Worm (Caenorhabditis elegans): ENCODE data around the gene col-185.

Gene col-185

ce11 chrX:13543350-13543749, 32.5 kb upstream of the col-185 start:
- TF ChIP-seq unc-39 (tag; optimal IDR thresholded peaks at IDR 0.05) = no peak
- peak; percentile 51 for TF ChIP-seq ama-1 (optimal IDR thresholded peaks at IDR 0.05)

ce11 chrX:13542757-13543156, 31.9 kb upstream of the col-185 start:
- TF ChIP-seq aly-2 (tag; optimal IDR thresholded peaks at IDR 0.05) (no peak), fos-1 (tag; optimal IDR thresholded peaks at IDR 0.05) (no peak), mml-1 (tag; optimal IDR thresholded peaks at IDR 0.05) (no peak), nhr-12 (tag; optimal IDR thresholded peaks at IDR 0.05) (no peak), ceh-28 (tag; optimal IDR thresholded peaks at IDR 0.05) (no peak), ama-1 (optimal IDR thresholded peaks at IDR 0.05) (peak; percentile 86), lin-39 (tag; optimal IDR thresholded peaks at IDR 0.05) (peak; percentile 30), ZK546.5 (tag; optimal IDR thresholded peaks at IDR 0.05) (no peak), nhr-43 (tag; optimal IDR thresholded peaks at IDR 0.05; ENCODE audit: poor library complexity, severe bottlenecking) (no peak), nhr-67 (tag; optimal IDR thresholded peaks at IDR 0.05) (no peak), nhr-25 (tag; optimal IDR thresholded peaks at IDR 0.05) (no peak), nhr-237 (tag; optimal IDR thresholded peaks at IDR 0.05) (no peak), daf-12 (tag; optimal IDR thresholded peaks at IDR 0.05) (no peak), nhr-23 (tag; optimal IDR thresholded peaks at IDR 0.05) (no peak), nfya-1 (tag; optimal IDR thresholded peaks at IDR 0.05; ENCODE audit: insufficient read depth) (peak; percentile 41), ztf-11 (tag; optimal IDR thresholded peaks at IDR 0.05) (no peak), tbx-2 (tag; optimal IDR thresholded peaks at IDR 0.05) (no peak), zag-1 (tag; optimal IDR thresholded peaks at IDR 0.05) (no peak), sea-2 (GFP tag; optimal IDR thresholded peaks at IDR 0.05) (no peak), hmg-11 (tag; optimal IDR thresholded peaks at IDR 0.05) (peak; percentile 23), ztf-4 (tag; optimal IDR thresholded peaks at IDR 0.05) (peak; percentile 22), lsy-12 (tag; optimal IDR thresholded peaks at IDR 0.05) (no peak), nhr-28 (tag; optimal IDR thresholded peaks at IDR 0.05) (no peak), R02D3.7 (tag; optimal IDR thresholded peaks at IDR 0.05) (no peak)

- TF ChIP-seq ama-1 (optimal IDR thresholded peaks at IDR 0.05) = peak; percentile 94
- no peak for TF ChIP-seq egl-27 (tag; optimal IDR thresholded peaks at IDR 0.05)
Measured at ce11 chrX:13542236-13542635, 31.3 kb upstream of the col-185 start, which contains the start of gene cah-4. Gene cah-4 (plus strand): TSS chrX:13542574.

- TF ChIP-seq elt-3 (tag; optimal IDR thresholded peaks at IDR 0.05) = peak in 1 of 3 experiments; percentile 74
- TF ChIP-seq lin-15B (tag; optimal IDR thresholded peaks at IDR 0.05) = no peak
- peak; percentile 29 for TF ChIP-seq nhr-23 (tag; optimal IDR thresholded peaks at IDR 0.05)
- no peak for TF ChIP-seq nhr-237 (tag; optimal IDR thresholded peaks at IDR 0.05)
- no peak for TF ChIP-seq ceh-82 (tag; optimal IDR thresholded peaks at IDR 0.05)
- TF ChIP-seq jun-1 (tag; optimal IDR thresholded peaks at IDR 0.05) = no peak
- TF ChIP-seq elt-2 (tag; optimal IDR thresholded peaks at IDR 0.05) = no peak
- peak; percentile 85 for TF ChIP-seq ama-1 (optimal IDR thresholded peaks at IDR 0.05)
- peak; percentile 37 for TF ChIP-seq elt-1 (tag; optimal IDR thresholded peaks at IDR 0.05)
- TF ChIP-seq unc-39 (tag; optimal IDR thresholded peaks at IDR 0.05) = no peak
- peak; percentile 24 for TF ChIP-seq nhr-25 (tag; optimal IDR thresholded peaks at IDR 0.05)
- TF ChIP-seq unc-62 (GFP tag; optimal IDR thresholded peaks at IDR 0.05) = no peak
- no peak for TF ChIP-seq nhr-12 (tag; optimal IDR thresholded peaks at IDR 0.05)
- TF ChIP-seq nhr-43 (tag; optimal IDR thresholded peaks at IDR 0.05; ENCODE audit: poor library complexity, severe bottlenecking) = peak; percentile 35
- TF ChIP-seq aly-2 (tag; optimal IDR thresholded peaks at IDR 0.05) = no peak
- TF ChIP-seq lsy-12 (tag; optimal IDR thresholded peaks at IDR 0.05) = no peak
Measured at ce11 chrX:13541335-13541734, 30.4 kb upstream of the col-185 start.

ce11 chrX:13539701-13540100, 28.8 kb upstream of the col-185 start:
- TF ChIP-seq elt-2 (tag; optimal IDR thresholded peaks at IDR 0.05) = peak; percentile 6
- TF ChIP-seq egl-27 (tag; optimal IDR thresholded peaks at IDR 0.05) = no peak
- TF ChIP-seq hmg-11 (tag; optimal IDR thresholded peaks at IDR 0.05) = no peak
- no peak for TF ChIP-seq nhr-12 (tag; optimal IDR thresholded peaks at IDR 0.05)
- TF ChIP-seq ztf-11 (tag; optimal IDR thresholded peaks at IDR 0.05) = no peak
- TF ChIP-seq nhr-23 (tag; optimal IDR thresholded peaks at IDR 0.05) = peak; percentile 70
- TF ChIP-seq sea-2 (GFP tag; optimal IDR thresholded peaks at IDR 0.05) = no peak
- TF ChIP-seq elt-1 (tag; optimal IDR thresholded peaks at IDR 0.05) = peak; percentile 97
- no peak for TF ChIP-seq tbx-2 (tag; optimal IDR thresholded peaks at IDR 0.05)
- TF ChIP-seq nfya-1 (tag; optimal IDR thresholded peaks at IDR 0.05; ENCODE audit: insufficient read depth) = no peak
- TF ChIP-seq pha-4 (tag; optimal IDR thresholded peaks at IDR 0.05) = peak; percentile 40
- peak; percentile 45 to 62 (median 46) for TF ChIP-seq elt-3 (tag; optimal IDR thresholded peaks at IDR 0.05)
- TF ChIP-seq ZK546.5 (tag; optimal IDR thresholded peaks at IDR 0.05) = no peak
- peak; percentile 70 for TF ChIP-seq nhr-25 (tag; optimal IDR thresholded peaks at IDR 0.05)
- no peak for TF ChIP-seq nhr-77 (tag; optimal IDR thresholded peaks at IDR 0.05)
- TF ChIP-seq nhr-76 (tag; optimal IDR thresholded peaks at IDR 0.05) = no peak
- no peak for TF ChIP-seq nhr-67 (tag; optimal IDR thresholded peaks at IDR 0.05)
- no peak for TF ChIP-seq lin-39 (tag; optimal IDR thresholded peaks at IDR 0.05)
- TF ChIP-seq ztf-4 (tag; optimal IDR thresholded peaks at IDR 0.05) = no peak
- TF ChIP-seq lsy-12 (tag; optimal IDR thresholded peaks at IDR 0.05) = no peak
- no peak for TF ChIP-seq ceh-82 (tag; optimal IDR thresholded peaks at IDR 0.05)
- peak; percentile 72 for TF ChIP-seq nhr-43 (tag; optimal IDR thresholded peaks at IDR 0.05; ENCODE audit: poor library complexity, severe bottlenecking)
- no peak for TF ChIP-seq nhr-237 (tag; optimal IDR thresholded peaks at IDR 0.05)
- peak; percentile 46 for TF ChIP-seq jun-1 (tag; optimal IDR thresholded peaks at IDR 0.05)
- TF ChIP-seq ceh-28 (tag; optimal IDR thresholded peaks at IDR 0.05) = peak; percentile 21
- TF ChIP-seq eor-1 (tag; optimal IDR thresholded peaks at IDR 0.05) = no peak
- TF ChIP-seq mdl-1 (tag; optimal IDR thresholded peaks at IDR 0.05) = no peak
- no peak for TF ChIP-seq snpc-4 (tag; optimal IDR thresholded peaks at IDR 0.05)
- TF ChIP-seq fkh-2 (tag; optimal IDR thresholded peaks at IDR 0.05) = no peak

All from whole organism, L3 larva.